Worm (Caenorhabditis elegans) whole organism, mixed stage, embryonic: ENCODE measurements around the gene F49H12.4.

Experiments
- M03D4.4 ChIP-seq: sonication (generic microtip); optimal IDR thresholded peaks from 2 replicates; lab custom pipeline; 2017; ENCODE audit warnings: mild to moderate bottlenecking, missing genetic modification characterization, missing compliant biosample characterization
- ceh-43 ChIP-seq: fragments of 200-800 bp; sonication (Bioruptor generic); optimal IDR thresholded peaks from 2 replicates; lab custom pipeline; 2018; ENCODE audit warnings: mild to moderate bottlenecking, missing genetic modification characterization, moderate library complexity, missing compliant biosample characterization
- ceh-83 ChIP-seq: fragments of 200-800 bp; sonication (Bioruptor generic); optimal IDR thresholded peaks from 2 replicates; lab custom pipeline; 2018; ENCODE audit warnings: mild to moderate bottlenecking, missing genetic modification characterization, missing compliant biosample characterization
- elt-3 ChIP-seq: fragments of 150-350 bp; optimal IDR thresholded peaks from 2 replicates; lab custom pipeline; 2014; ENCODE audit warnings: missing biosample characterization, missing genetic modification characterization
- lin-13 ChIP-seq: fragments of 150-350 bp; optimal IDR thresholded peaks from 2 replicates; lab custom pipeline; 2014; ENCODE audit warnings: missing biosample characterization, missing genetic modification characterization
- lsy-2 ChIP-seq: fragments of 150-350 bp; optimal IDR thresholded peaks from 2 replicates; lab custom pipeline; 2014; ENCODE audit warnings: missing biosample characterization, missing genetic modification characterization
- nhr-2 ChIP-seq: fragments of 150-350 bp; optimal IDR thresholded peaks from 2 replicates; lab custom pipeline; 2014; ENCODE audit warnings: missing biosample characterization, missing genetic modification characterization
- nhr-237 ChIP-seq: fragments of 150-350 bp; optimal IDR thresholded peaks from 2 replicates; lab custom pipeline; 2014; ENCODE audit warnings: missing biosample characterization, missing genetic modification characterization
- nhr-28 ChIP-seq: fragments of 150-350 bp; optimal IDR thresholded peaks from 2 replicates; lab custom pipeline; 2014; ENCODE audit warnings: missing biosample characterization, missing genetic modification characterization
- nhr-76 ChIP-seq: sonication (generic microtip); optimal IDR thresholded peaks from 2 replicates; lab custom pipeline; 2017; ENCODE audit warnings: missing biosample characterization, missing genetic modification characterization
- sptf-1 ChIP-seq: sonication (generic microtip); optimal IDR thresholded peaks from 2 replicates; lab custom pipeline; 2017; ENCODE audit warnings: mild to moderate bottlenecking, missing genetic modification characterization, moderate library complexity, missing compliant biosample characterization
- unc-39 ChIP-seq: fragments of 150-350 bp; optimal IDR thresholded peaks from 2 replicates; lab custom pipeline; 2014; ENCODE audit warnings: missing biosample characterization, missing genetic modification characterization
- unc-62 ChIP-seq: fragments of 150-350 bp; optimal IDR thresholded peaks from 2 replicates; lab custom pipeline; 2014; ENCODE audit warnings: missing biosample characterization, missing genetic modification reagents, missing genetic modification characterization
- zip-8 ChIP-seq: fragments of 150-350 bp; optimal IDR thresholded peaks from 2 replicates; lab custom pipeline; 2014; ENCODE audit warnings: missing biosample characterization, missing genetic modification characterization

ce11 chrX:2084019-2084418 is 4.4 kb downstream of the F49H12.4 start, which contains the start of gene F49H12.3:
- TF ChIP-seq nhr-76 = no peak
- TF ChIP-seq sptf-1 = no peak
- no peak for TF ChIP-seq lin-13 (tag; lab: Kevin White, UChicago)
- no peak for TF ChIP-seq ceh-43 (GFP tag; lab: Kevin White, UChicago)
- TF ChIP-seq zip-8 (tag; lab: Kevin White, UChicago) = no peak
- TF ChIP-seq unc-62 = no peak
- peak; percentile 48 for TF ChIP-seq lsy-2 (tag; lab: Kevin White, UChicago)
- TF ChIP-seq unc-39 (tag; lab: Kevin White, UChicago) = no peak
- no peak for TF ChIP-seq elt-3 (tag; lab: Kevin White, UChicago)
- TF ChIP-seq nhr-28 (tag; lab: Kevin White, UChicago) = no peak
- TF ChIP-seq nhr-237 (tag; lab: Kevin White, UChicago) = no peak
- no peak for TF ChIP-seq M03D4.4 (tag; lab: Kevin White, UChicago)
- no peak for TF ChIP-seq ceh-83
- no peak for TF ChIP-seq nhr-2 (tag; lab: Kevin White, UChicago)
